Fruit fly (Drosophila melanogaster) whole organism, embryonic: Measurements from ENCODE around the gene Neto.

ENCODE experiments used
- Atf6 ChIP-seq: fragments of 200-800 bp; sonication (Bioruptor generic); IDR thresholded peaks from 2 replicates; pipeline ENCODE4 v1.3.6; 2022; ENCODE audit warnings: missing biosample characterization, missing genetic modification characterization
- Bdp1 ChIP-seq: fragments of 200-800 bp; sonication (Bioruptor generic); optimal IDR thresholded peaks from 3 replicates; lab custom pipeline; 2016; ENCODE audit warnings: missing biosample characterization, missing genetic modification characterization
- CG11456 ChIP-seq: fragments of 200-800 bp; sonication (Bioruptor generic); IDR thresholded peaks from 3 replicates; pipeline ENCODE4 v1.3.6; 2022; ENCODE audit warnings: missing biosample characterization, missing genetic modification characterization
- CG12071 ChIP-seq: fragments of 200-800 bp; sonication (Bioruptor generic); optimal IDR thresholded peaks from 3 replicates; lab custom pipeline; 2018; ENCODE audit warnings: missing biosample characterization, mild to moderate bottlenecking, missing genetic modification characterization
- CG12236 ChIP-seq: fragments of 200-800 bp; sonication (Bioruptor generic); optimal IDR thresholded peaks from 2 replicates; lab custom pipeline; 2016; ENCODE audit warnings: missing biosample characterization, missing genetic modification characterization
- CG15601 ChIP-seq: fragments of 200-800 bp; sonication (Bioruptor generic); optimal IDR thresholded peaks from 3 replicates; lab custom pipeline; 2019; ENCODE audit warnings: missing biosample characterization, mild to moderate bottlenecking, missing genetic modification characterization, moderate library complexity
- CG1602 ChIP-seq: fragments of 200-800 bp; sonication (Bioruptor generic); optimal IDR thresholded peaks from 3 replicates; lab custom pipeline; 2016; ENCODE audit warnings: missing biosample characterization, missing genetic modification characterization
- CG30403 ChIP-seq: fragments of 200-800 bp; sonication (Bioruptor generic); optimal IDR thresholded peaks from 3 replicates; lab custom pipeline; 2016; ENCODE audit warnings: missing biosample characterization, missing genetic modification characterization
- CG32532 ChIP-seq: fragments of 200-800 bp; sonication (Bioruptor generic); IDR thresholded peaks from 2 replicates; pipeline ENCODE4 v1.3.6; 2022; ENCODE audit warnings: missing biosample characterization, missing genetic modification characterization
- CG3838 ChIP-seq: fragments of 200-800 bp; sonication (Bioruptor generic); optimal IDR thresholded peaks from 3 replicates; lab custom pipeline; 2016; ENCODE audit warnings: missing biosample characterization, missing genetic modification characterization
- CG6683 ChIP-seq: fragments of 200-800 bp; sonication (Bioruptor generic); optimal IDR thresholded peaks from 2 replicates; lab custom pipeline; 2017; ENCODE audit warnings: missing biosample characterization, mild to moderate bottlenecking, missing genetic modification characterization, missing genetic modification reagents
- CG6854 ChIP-seq: fragments of 200-800 bp; sonication (Bioruptor generic); optimal IDR thresholded peaks from 3 replicates; lab custom pipeline; 2017; ENCODE audit warnings: missing biosample characterization, mild to moderate bottlenecking, missing genetic modification characterization
- CG7372 ChIP-seq: fragments of 200-800 bp; sonication (Bioruptor generic); IDR thresholded peaks from 2 replicates; pipeline ENCODE4 v1.3.6; 2022; ENCODE audit warnings: missing biosample characterization, missing genetic modification characterization
- CG8765 ChIP-seq: fragments of 200-800 bp; sonication (Bioruptor generic); IDR thresholded peaks from 2 replicates; pipeline ENCODE4 v1.3.6; 2022; ENCODE audit warnings: missing biosample characterization, missing genetic modification characterization
- CkIIα-i1 ChIP-seq: fragments of 200-800 bp; sonication (Bioruptor generic); IDR thresholded peaks from 2 replicates; pipeline ENCODE4 v1.3.6; 2022; ENCODE audit warnings: missing biosample characterization, missing genetic modification characterization
- Deaf1 ChIP-seq: fragments of 200-800 bp; optimal IDR thresholded peaks from 3 replicates; lab custom pipeline; 2019; ENCODE audit warnings: missing biosample characterization, mild to moderate bottlenecking, missing genetic modification characterization, moderate library complexity
- H15 ChIP-seq: fragments of 200-800 bp; sonication (Bioruptor generic); IDR thresholded peaks from 3 replicates; pipeline ENCODE4 v1.3.6; 2022; ENCODE audit warnings: missing biosample characterization, missing genetic modification characterization
- HLH3B ChIP-seq: fragments of 200-800 bp; sonication (Bioruptor generic); IDR thresholded peaks from 2 replicates; pipeline ENCODE4 v1.3.6; 2022; ENCODE audit warnings: missing biosample characterization, missing genetic modification characterization
- HLH54F ChIP-seq: fragments of 200-800 bp; sonication (Bioruptor generic); optimal IDR thresholded peaks from 3 replicates; lab custom pipeline; 2016; ENCODE audit warnings: missing biosample characterization, missing genetic modification characterization
- HLHmδ ChIP-seq: fragments of 200-800 bp; sonication (Bioruptor generic); optimal IDR thresholded peaks from 2 replicates; lab custom pipeline; 2018; ENCODE audit warnings: missing biosample characterization, mild to moderate bottlenecking, missing genetic modification characterization, moderate library complexity
- Hey ChIP-seq: fragments of 200-800 bp; sonication (Bioruptor generic); optimal IDR thresholded peaks from 3 replicates; lab custom pipeline; 2018; ENCODE audit warnings: missing biosample characterization, mild to moderate bottlenecking, missing genetic modification characterization
- Hr78 ChIP-seq, 2 experiments: fragments of 200-800 bp in 1 of 2; fragments of >200 bp in 1 of 2; sonication (Bioruptor generic) in 1 of 2; optimal IDR thresholded peaks; 2 replicates each; lab custom pipeline; 2017 to 2019; ENCODE audit warnings: missing biosample characterization in 2 of 2, missing genetic modification characterization in 2 of 2, mild to moderate bottlenecking in 1 of 2, moderate library complexity in 1 of 2
- MBD-R2 ChIP-seq: fragments of 200-800 bp; sonication (Bioruptor generic); IDR thresholded peaks from 2 replicates; pipeline ENCODE4 v1.3.6; 2022; ENCODE audit warnings: missing biosample characterization, missing genetic modification characterization
- Mes4 ChIP-seq: fragments of 200-800 bp; sonication (Bioruptor generic); optimal IDR thresholded peaks from 2 replicates; lab custom pipeline; 2016; ENCODE audit warnings: missing biosample characterization, missing genetic modification characterization
- Myb ChIP-seq: fragments of 200-800 bp; sonication (Bioruptor generic); optimal IDR thresholded peaks from 2 replicates; lab custom pipeline; 2016; ENCODE audit warnings: missing biosample characterization, missing genetic modification characterization
- NfI ChIP-seq: fragments of 200-800 bp; sonication (Bioruptor generic); optimal IDR thresholded peaks from 3 replicates; lab custom pipeline; 2018; ENCODE audit warnings: missing biosample characterization, mild to moderate bottlenecking, missing genetic modification characterization, moderate library complexity
- Six4 ChIP-seq: fragments of 200-800 bp; sonication (Bioruptor generic); optimal IDR thresholded peaks from 2 replicates; lab custom pipeline; 2016; ENCODE audit warnings: missing biosample characterization, missing genetic modification characterization
- Sry-β ChIP-seq: fragments of 200-800 bp; sonication (Bioruptor generic); optimal IDR thresholded peaks from 2 replicates; lab custom pipeline; 2018; ENCODE audit warnings: missing biosample characterization, mild to moderate bottlenecking, missing genetic modification characterization, moderate library complexity
- Sry-δ ChIP-seq: fragments of 200-800 bp; sonication (Bioruptor generic); optimal IDR thresholded peaks from 2 replicates; lab custom pipeline; 2016; ENCODE audit warnings: missing biosample characterization, missing genetic modification characterization
- ap ChIP-seq: fragments of 200-800 bp; sonication (Bioruptor generic); IDR thresholded peaks from 2 replicates; pipeline ENCODE4 v1.3.6; 2022; ENCODE audit warnings: missing biosample characterization, missing genetic modification characterization
- ase ChIP-seq: fragments of 200-800 bp; sonication (Bioruptor generic); IDR thresholded peaks from 3 replicates; pipeline ENCODE4 v1.3.6; 2022; ENCODE audit warnings: missing biosample characterization, missing genetic modification characterization
- ato ChIP-seq: fragments of 200-800 bp; sonication (Bioruptor generic); IDR thresholded peaks from 2 replicates; pipeline ENCODE4 v1.3.6; 2022; ENCODE audit warnings: missing biosample characterization, missing genetic modification characterization; ENCODE audit not compliant: partially characterized antibody
- bcd ChIP-seq: fragments of 200-800 bp; sonication (Bioruptor generic); optimal IDR thresholded peaks from 2 replicates; lab custom pipeline; 2017; ENCODE audit warnings: missing biosample characterization, mild to moderate bottlenecking, missing genetic modification characterization
- bigmax ChIP-seq: fragments of 200-800 bp; sonication (Bioruptor generic); optimal IDR thresholded peaks from 2 replicates; lab custom pipeline; 2018; ENCODE audit warnings: missing biosample characterization, mild to moderate bottlenecking, missing genetic modification characterization
- bsh ChIP-seq, 2 experiments: fragments of 200-800 bp; sonication (Bioruptor generic); optimal IDR thresholded peaks; 2 replicates each; lab custom pipeline; 2017 to 2018; ENCODE audit warnings: mild to moderate bottlenecking in 2 of 2, missing biosample characterization in 2 of 2, missing genetic modification characterization in 2 of 2, moderate library complexity in 1 of 2
- cad ChIP-seq: fragments of >200 bp; optimal IDR thresholded peaks from 2 replicates; lab custom pipeline; 2017; ENCODE audit warnings: missing biosample characterization, missing genetic modification characterization
- cas ChIP-seq: fragments of 200-800 bp; sonication (Bioruptor generic); IDR thresholded peaks from 2 replicates; pipeline ENCODE4 v1.3.6; 2022; ENCODE audit warnings: missing biosample characterization, missing genetic modification characterization
- caup ChIP-seq: fragments of 200-800 bp; sonication (Bioruptor generic); optimal IDR thresholded peaks from 3 replicates; lab custom pipeline; 2017; ENCODE audit warnings: missing biosample characterization, mild to moderate bottlenecking, missing genetic modification characterization, moderate library complexity; ENCODE audit not compliant: severe bottlenecking
- corto ChIP-seq: fragments of 200-800 bp; sonication (Bioruptor generic); optimal IDR thresholded peaks from 2 replicates; lab custom pipeline; 2016; ENCODE audit warnings: missing biosample characterization, mild to moderate bottlenecking, missing genetic modification characterization, moderate library complexity
- insv ChIP-seq, 2 experiments: fragments of 200-800 bp; sonication (Bioruptor generic); optimal IDR thresholded peaks; 3 replicates each; lab custom pipeline; 2016 to 2018; ENCODE audit warnings: missing biosample characterization in 2 of 2, missing genetic modification characterization in 2 of 2
- mam ChIP-seq: fragments of 200-800 bp; sonication (Bioruptor generic); optimal IDR thresholded peaks from 3 replicates; lab custom pipeline; 2016; ENCODE audit warnings: missing biosample characterization, missing genetic modification characterization
- psq ChIP-seq: fragments of 200-800 bp; sonication (Bioruptor generic); optimal IDR thresholded peaks from 2 replicates; lab custom pipeline; 2017; ENCODE audit warnings: missing biosample characterization, missing genetic modification characterization
- row ChIP-seq: fragments of 200-800 bp; sonication (Bioruptor generic); IDR thresholded peaks from 3 replicates; pipeline ENCODE4 v1.3.6; 2022; ENCODE audit warnings: missing biosample characterization, missing genetic modification characterization
- sc ChIP-seq, 3 experiments: fragments of >200 bp in 2 of 3; fragments of 200-800 bp in 1 of 3; sonication (Bioruptor generic) in 1 of 3; optimal IDR thresholded peaks; 2 replicates in 2 of 3; 3 replicates in 1 of 3; lab custom pipeline; 2017; ENCODE audit warnings: mild to moderate bottlenecking in 1 of 3, missing biosample characterization in 1 of 3, missing genetic modification characterization in 1 of 3, missing genetic modification reagents in 1 of 3
- schlank ChIP-seq: fragments of 200-800 bp; sonication (Bioruptor generic); optimal IDR thresholded peaks from 2 replicates; lab custom pipeline; 2018; ENCODE audit warnings: missing biosample characterization, mild to moderate bottlenecking, missing genetic modification characterization
- shn ChIP-seq: fragments of 200-800 bp; sonication (Bioruptor generic); optimal IDR thresholded peaks from 3 replicates; lab custom pipeline; 2016; ENCODE audit warnings: missing biosample characterization, missing genetic modification characterization
- z ChIP-seq: fragments of 200-800 bp; sonication (Bioruptor generic); IDR thresholded peaks from 3 replicates; pipeline ENCODE4 v1.3.6; 2022; ENCODE audit warnings: missing biosample characterization, missing genetic modification characterization
- zen ChIP-seq: fragments of 200-800 bp; sonication (Bioruptor generic); optimal IDR thresholded peaks from 3 replicates; lab custom pipeline; 2018; ENCODE audit warnings: missing biosample characterization, mild to moderate bottlenecking, missing genetic modification characterization, moderate library complexity
- zen2 ChIP-seq: fragments of 200-800 bp; sonication (Bioruptor generic); IDR thresholded peaks from 3 replicates; pipeline ENCODE4 v1.3.6; 2022; ENCODE audit warnings: missing biosample characterization, missing genetic modification characterization; ENCODE audit not compliant: partially characterized antibody
- zfh1 ChIP-seq: fragments of 200-800 bp; sonication (Bioruptor generic); IDR thresholded peaks from 3 replicates; pipeline ENCODE4 v1.3.6; 2022; ENCODE audit warnings: missing biosample characterization, missing genetic modification characterization

The Neto gene

DNA sequence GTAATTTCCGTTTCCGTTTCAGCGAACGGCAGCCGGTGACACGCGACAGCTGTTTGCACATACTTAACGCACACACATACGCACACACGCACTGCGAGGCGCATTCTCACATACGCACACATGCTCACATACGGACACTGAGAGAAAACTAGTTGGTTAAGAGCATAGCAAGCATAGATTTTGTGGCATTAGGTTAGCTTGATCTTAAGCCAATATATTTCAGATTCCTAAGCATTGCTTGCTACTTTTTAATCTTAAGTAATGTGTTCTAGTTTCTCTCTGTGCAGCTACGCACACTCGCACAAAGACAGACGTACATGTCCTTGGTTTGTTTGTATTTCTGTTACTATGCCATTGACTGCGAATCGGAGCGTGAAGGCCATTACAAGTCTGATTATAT lies 11.6 kb upstream of the Neto start (continued):
- TF ChIP-seq HLH3B (GFP tag; lab: Robert Waterston, UW) (no peak), zen (tag; lab: Kevin White, UChicago) (no peak), sc (optimal IDR thresholded peaks at IDR 0.05; lab: Kevin White, UChicago) (no peak), sc (GFP tag; optimal IDR thresholded peaks at IDR 0.05; lab: Kevin White, UChicago) (no peak), bsh (GFP tag; optimal IDR thresholded peaks at IDR 0.05; lab: Kevin White, UChicago) (no peak), Atf6 (GFP tag; lab: Robert Waterston, UW) (no peak), bcd (peak; percentile 10), psq (GFP tag; lab: Kevin White, UChicago) (no peak), H15 (GFP tag; lab: Robert Waterston, UW) (peak; percentile 27; the same call in 1 of the 3 replicates), CG7372 (GFP tag; lab: Robert Waterston, UW) (no peak), schlank (tag; lab: Kevin White, UChicago) (no peak), Sry-δ (GFP tag; lab: Kevin White, UChicago) (no peak), cad (no peak), Myb (GFP tag; lab: Kevin White, UChicago) (no peak), CG3838 (GFP tag; lab: Kevin White, UChicago) (no peak), cas (GFP tag; lab: Robert Waterston, UW) (no peak), corto (GFP tag; lab: Kevin White, UChicago) (no peak), ato (GFP tag; lab: Robert Waterston, UW) (no peak), CG15601 (tag; lab: Kevin White, UChicago) (no peak), CG1602 (no peak), shn (GFP tag; lab: Kevin White, UChicago) (no peak), CG12071 (no peak), Mes4 (GFP tag; lab: Kevin White, UChicago) (no peak), CG12236 (GFP tag; lab: Kevin White, UChicago) (no peak), zen2 (GFP tag; lab: Robert Waterston, UW) (no peak), mam (GFP tag; lab: Kevin White, UChicago) (peak; percentile 3), HLHmδ (GFP tag; lab: Kevin White, UChicago) (no peak), Six4 (GFP tag; lab: Kevin White, UChicago) (no peak), Hr78 (GFP tag; optimal IDR thresholded peaks at IDR 0.05; lab: Kevin White, UChicago) (no peak), zfh1 (GFP tag; lab: Robert Waterston, UW) (no peak)

DNA sequence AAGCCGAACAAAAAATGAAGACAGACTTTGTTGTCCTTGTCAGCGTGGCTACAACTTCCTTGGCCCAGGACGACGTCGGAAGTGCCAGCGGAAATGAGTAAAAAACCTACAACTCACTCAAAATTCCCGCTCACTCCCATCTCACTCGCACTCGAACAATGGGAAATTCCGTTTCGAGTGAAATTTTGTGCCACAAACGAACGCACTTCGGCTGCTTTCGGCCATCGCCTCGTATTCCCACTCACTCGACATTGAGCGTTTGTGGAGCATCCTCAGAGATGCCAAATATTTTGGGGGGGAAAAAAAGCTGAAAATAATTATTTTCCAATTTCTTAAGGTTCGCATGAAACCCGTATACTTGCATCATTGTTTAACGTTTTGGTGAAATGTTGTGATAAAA lies 1.0 kb upstream of the Neto start:
- TF ChIP-seq Hey (tag; lab: Kevin White, UChicago) (no peak), row (GFP tag; lab: Robert Waterston, UW) (0 out of 3 replicates have a peak, but pooled peaks have one; percentile 22), z (peak; percentile 97), CG32532 (GFP tag; lab: Robert Waterston, UW) (no peak), Sry-β (GFP tag; lab: Kevin White, UChicago) (peak; percentile 50), Deaf1 (tag; lab: Kevin White, UChicago) (peak; percentile 84), caup (GFP tag; lab: Kevin White, UChicago) (no peak)

DNA sequence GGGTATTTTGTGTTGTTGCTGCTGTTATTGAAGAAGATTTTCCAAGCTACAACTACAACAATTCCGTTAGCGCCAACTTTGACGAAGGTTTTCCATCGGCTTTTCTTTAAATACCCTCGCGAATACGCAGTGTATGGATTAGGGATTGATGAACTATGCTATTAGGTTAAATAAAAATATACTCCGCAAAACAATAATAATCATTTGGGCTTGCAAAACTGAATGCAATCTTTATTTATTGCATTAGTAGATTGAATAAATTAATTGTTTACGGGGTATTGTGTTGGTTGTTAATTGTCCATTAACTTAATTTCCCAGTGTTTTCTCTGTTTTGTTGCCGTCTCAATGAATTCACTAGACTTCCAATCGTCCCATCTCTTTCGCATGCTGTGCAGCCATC lies 1.7 kb downstream of the Neto start:
- TF ChIP-seq Bdp1 (GFP tag; lab: Kevin White, UChicago) (no peak), HLH54F (GFP tag; lab: Kevin White, UChicago) (no peak), NfI (GFP tag; lab: Kevin White, UChicago) (no peak), CG6854 (GFP tag; lab: Kevin White, UChicago) (no peak), CG11456 (GFP tag; lab: Robert Waterston, UW) (no peak), ase (GFP tag; lab: Robert Waterston, UW) (no peak), CG8765 (no peak), MBD-R2 (GFP tag; lab: Robert Waterston, UW) (no peak), Hr78 (GFP tag; optimal IDR thresholded peaks at IDR 0.05; lab: Kevin White, UChicago) (no peak), CG6683 (GFP tag; lab: Kevin White, UChicago) (no peak), CG30403 (GFP tag; lab: Kevin White, UChicago) (no peak), ap (GFP tag; lab: Robert Waterston, UW) (no peak), bigmax (no peak), insv (GFP tag; optimal IDR thresholded peaks at IDR 0.05; lab: Kevin White, UChicago) (no peak), CkIIα-i1 (GFP tag; lab: Robert Waterston, UW) (no peak)
